Worm (Caenorhabditis elegans) whole organism, mixed stage, embryonic: ENCODE data around the gene eef-1B.1.

Source experiments
- cnd-1 ChIP-seq: fragments of 200-800 bp; sonication (Bioruptor generic); optimal IDR thresholded peaks from 2 replicates; lab custom pipeline; 2018; ENCODE audit warnings: mild to moderate bottlenecking, missing genetic modification characterization, missing compliant biosample characterization
- ham-2 ChIP-seq: fragments of 200-800 bp; sonication (Bioruptor generic); optimal IDR thresholded peaks from 2 replicates; lab custom pipeline; 2018; ENCODE audit warnings: mild to moderate bottlenecking, missing genetic modification characterization, missing compliant biosample characterization
- mep-1 ChIP-seq: fragments of 150-350 bp; optimal IDR thresholded peaks from 2 replicates; lab custom pipeline; 2017; ENCODE audit warnings: missing biosample characterization, missing genetic modification reagents, missing genetic modification characterization, inconsistent platforms
- nhr-237 ChIP-seq: fragments of 150-350 bp; optimal IDR thresholded peaks from 2 replicates; lab custom pipeline; 2014; ENCODE audit warnings: missing biosample characterization, missing genetic modification characterization
- nhr-76 ChIP-seq: sonication (generic microtip); optimal IDR thresholded peaks from 2 replicates; lab custom pipeline; 2017; ENCODE audit warnings: missing biosample characterization, missing genetic modification characterization
- pha-4 ChIP-seq: fragments of 150-350 bp; optimal IDR thresholded peaks from 2 replicates; lab custom pipeline; 2018; ENCODE audit warnings: missing biosample characterization, missing genetic modification reagents, missing genetic modification characterization
- tbx-8 ChIP-seq: fragments of 200-800 bp; sonication (Bioruptor generic); optimal IDR thresholded peaks from 2 replicates; lab custom pipeline; 2018; ENCODE audit warnings: mild to moderate bottlenecking, missing genetic modification characterization, moderate library complexity, missing compliant biosample characterization
- unc-39 ChIP-seq: fragments of 150-350 bp; optimal IDR thresholded peaks from 2 replicates; lab custom pipeline; 2014; ENCODE audit warnings: missing biosample characterization, missing genetic modification characterization
- ztf-11 ChIP-seq: fragments of 150-350 bp; optimal IDR thresholded peaks from 2 replicates; lab custom pipeline; 2014; ENCODE audit warnings: missing biosample characterization, missing genetic modification characterization

DNA sequence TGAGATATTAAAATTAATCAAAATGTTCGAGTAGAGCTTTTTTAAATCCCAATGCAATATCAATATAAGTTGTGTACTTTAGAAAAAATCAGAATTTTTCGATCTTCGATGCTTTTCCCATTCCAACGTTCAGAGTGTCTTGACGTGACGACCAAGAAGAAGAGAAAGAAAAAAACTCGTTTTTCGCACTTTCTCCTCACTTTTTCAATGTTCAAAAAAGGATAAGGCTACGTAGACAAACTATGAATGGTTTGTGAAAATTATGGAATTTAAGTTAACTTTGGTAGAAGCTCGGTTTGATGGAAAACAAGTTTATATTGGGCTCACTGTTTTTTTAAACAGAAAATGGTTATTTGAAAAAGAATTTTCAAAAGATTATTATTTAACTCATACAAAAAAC lies 25.5 kb downstream of the eef-1B.1 start:
- no peak for TF ChIP-seq nhr-237 (tag; lab: Kevin White, UChicago)
- TF ChIP-seq ztf-11 (tag; lab: Kevin White, UChicago) = no peak
- TF ChIP-seq nhr-76 (tag; lab: Kevin White, UChicago) = no peak
- no peak for TF ChIP-seq unc-39 (tag; lab: Kevin White, UChicago)
- no peak for TF ChIP-seq mep-1 (tag; lab: Kevin White, UChicago)
- no peak for TF ChIP-seq cnd-1 (tag; lab: Kevin White, UChicago)
- no peak for TF ChIP-seq pha-4 (tag; lab: Kevin White, UChicago)
- no peak for TF ChIP-seq tbx-8 (GFP tag; lab: Kevin White, UChicago)
- TF ChIP-seq ham-2 (GFP tag; lab: Kevin White, UChicago) = no peak
